Worm (Caenorhabditis elegans) whole organism, L4 larva: ENCODE measurements around the gene vdac-1.

Experiments
- D1046.2 ChIP-seq: fragments of 200-800 bp; sonication (Bioruptor generic); IDR thresholded peaks from 2 replicates; pipeline ENCODE4 v1.3.6; 2022; ENCODE audit warnings: missing genetic modification characterization, missing compliant biosample characterization
- F26F4.8 ChIP-seq: fragments of 200-800 bp; sonication (Bioruptor generic); conservative IDR thresholded peaks from 2 replicates; pipeline ENCODE4 v1.3.6; 2022; ENCODE audit warnings: missing genetic modification characterization, missing compliant biosample characterization
- T20F7.1 ChIP-seq: fragments of 200-800 bp; sonication (Bioruptor generic); optimal IDR thresholded peaks from 2 replicates; lab custom pipeline; 2018; ENCODE audit warnings: mild to moderate bottlenecking, missing genetic modification characterization, missing compliant biosample characterization
- Y105C5A.15 ChIP-seq: fragments of 200-800 bp; sonication (Bioruptor generic); IDR thresholded peaks from 2 replicates; pipeline ENCODE4 v1.3.6; 2022; ENCODE audit warnings: missing genetic modification characterization, missing compliant biosample characterization
- Y75B8A.6 ChIP-seq: fragments of 200-800 bp; sonication (Bioruptor generic); IDR thresholded peaks from 2 replicates; pipeline ENCODE4 v1.3.6; 2022; ENCODE audit warnings: missing genetic modification reagents, missing genetic modification characterization, missing compliant biosample characterization
- aha-1 ChIP-seq: fragments of 150-350 bp; peaks from one replicate; lab custom pipeline; 2014; ENCODE audit warnings: missing biosample characterization, missing genetic modification characterization
- ama-1 ChIP-seq: fragments of 150-350 bp; optimal IDR thresholded peaks from 2 replicates; lab custom pipeline; 2014; ENCODE audit warnings: inconsistent platforms, mixed read lengths
- ceh-62 ChIP-seq: sonication (generic microtip); optimal IDR thresholded peaks from 2 replicates; lab custom pipeline; 2017; ENCODE audit warnings: missing biosample characterization, missing genetic modification characterization
- ceh-82 ChIP-seq: sonication (generic microtip); optimal IDR thresholded peaks from 2 replicates; lab custom pipeline; 2017; ENCODE audit warnings: missing biosample characterization, missing genetic modification characterization
- ces-1 ChIP-seq: fragments of 150-350 bp; sonication (generic microtip); optimal IDR thresholded peaks from 4 replicates; lab custom pipeline; 2014; ENCODE audit warnings: missing biosample characterization, missing genetic modification reagents, missing genetic modification characterization
- ctbp-1 ChIP-seq: fragments of 200-800 bp; sonication (Bioruptor generic); IDR thresholded peaks from 2 replicates; pipeline ENCODE4 v1.3.6; 2022; ENCODE audit warnings: missing genetic modification reagents, missing genetic modification characterization, missing compliant biosample characterization
- dmd-6 ChIP-seq: fragments of 200-800 bp; sonication (Bioruptor generic); IDR thresholded peaks from 2 replicates; pipeline ENCODE4 v1.3.6; 2022; ENCODE audit warnings: missing genetic modification reagents, missing genetic modification characterization, missing compliant biosample characterization
- dpl-1 ChIP-seq: fragments of 150-350 bp; optimal IDR thresholded peaks from 2 replicates; lab custom pipeline; 2014; ENCODE audit warnings: missing biosample characterization, missing genetic modification reagents, missing genetic modification characterization
- duxl-1 ChIP-seq: sonication (generic microtip); optimal IDR thresholded peaks from 2 replicates; lab custom pipeline; 2016; ENCODE audit warnings: mild to moderate bottlenecking, missing genetic modification characterization, moderate library complexity, missing compliant biosample characterization; ENCODE audit not compliant: poor library complexity
- gei-8 ChIP-seq: fragments of 200-800 bp; sonication (Bioruptor generic); optimal IDR thresholded peaks from 2 replicates; lab custom pipeline; 2018; ENCODE audit warnings: mild to moderate bottlenecking, missing genetic modification characterization, missing compliant biosample characterization
- hif-1 ChIP-seq, 2 experiments: sonication (generic microtip); optimal IDR thresholded peaks; 2 replicates each; lab custom pipeline; 2016 to 2017; ENCODE audit warnings: missing compliant biosample characterization in 2 of 2, missing genetic modification characterization in 2 of 2, missing genetic modification reagents in 2 of 2, missing genotype in 2 of 2, mild to moderate bottlenecking in 1 of 2
- hlh-11 ChIP-seq: fragments of 200-800 bp; sonication (Bioruptor generic); optimal IDR thresholded peaks from 2 replicates; lab custom pipeline; 2018; ENCODE audit warnings: mild to moderate bottlenecking, missing genetic modification characterization, missing compliant biosample characterization
- hlh-30 ChIP-seq: sonication (generic microtip); optimal IDR thresholded peaks from 2 replicates; lab custom pipeline; 2017; ENCODE audit warnings: antibody characterized with exemption, mild to moderate bottlenecking, missing genetic modification characterization, missing compliant biosample characterization; ENCODE audit not compliant: insufficient read depth
- jun-1 ChIP-seq: fragments of 150-350 bp; optimal IDR thresholded peaks from 2 replicates; lab custom pipeline; 2014; ENCODE audit warnings: missing biosample characterization, missing genetic modification reagents, missing genetic modification characterization
- lin-13 ChIP-seq: fragments of 150-350 bp; optimal IDR thresholded peaks from 2 replicates; lab custom pipeline; 2014; ENCODE audit warnings: missing biosample characterization, missing genetic modification reagents, missing genetic modification characterization
- lin-15B ChIP-seq: fragments of 150-350 bp; sonication (generic microtip); optimal IDR thresholded peaks from 3 replicates; lab custom pipeline; 2014; ENCODE audit warnings: missing biosample characterization, missing genetic modification characterization
- lin-39 ChIP-seq: fragments of 150-350 bp; optimal IDR thresholded peaks from 2 replicates; lab custom pipeline; 2014; ENCODE audit warnings: missing biosample characterization, missing genetic modification reagents, missing genetic modification characterization
- madf-5 ChIP-seq, 2 experiments: fragments of 200-800 bp; sonication (Bioruptor generic); IDR thresholded peaks; 2 replicates each; pipeline ENCODE4 v1.3.6; 2022; ENCODE audit warnings: missing compliant biosample characterization in 2 of 2, missing genetic modification characterization in 2 of 2
- mdl-1 ChIP-seq, 2 experiments: fragments of 150-350 bp in 1 of 2; sonication (generic microtip) in 1 of 2; optimal IDR thresholded peaks; 2 replicates each; lab custom pipeline; 2014 to 2017; ENCODE audit warnings: missing biosample characterization in 2 of 2, missing genetic modification characterization in 2 of 2
- mxl-2 ChIP-seq: fragments of 200-800 bp; sonication (Bioruptor generic); conservative IDR thresholded peaks from 2 replicates; pipeline ENCODE4 v1.3.6; 2022; ENCODE audit warnings: missing genetic modification reagents, missing genetic modification characterization, missing compliant biosample characterization
- mxl-3 ChIP-seq: fragments of 200-800 bp; sonication (Bioruptor generic); optimal IDR thresholded peaks from 2 replicates; lab custom pipeline; 2018; ENCODE audit warnings: mild to moderate bottlenecking, missing genetic modification characterization, missing compliant biosample characterization
- nhr-10 ChIP-seq: fragments of 150-350 bp; optimal IDR thresholded peaks from 2 replicates; lab custom pipeline; 2014; ENCODE audit warnings: missing biosample characterization, missing genetic modification characterization
- nhr-28 ChIP-seq: fragments of 150-350 bp; optimal IDR thresholded peaks from 2 replicates; lab custom pipeline; 2014; ENCODE audit warnings: missing biosample characterization, missing genetic modification characterization
- snpc-4 ChIP-seq: fragments of 150-350 bp; optimal IDR thresholded peaks from 2 replicates; lab custom pipeline; 2014; ENCODE audit warnings: missing biosample characterization, missing genetic modification characterization
- spr-3 ChIP-seq: fragments of 200-800 bp; sonication (Bioruptor generic); optimal IDR thresholded peaks from 2 replicates; lab custom pipeline; 2018; ENCODE audit warnings: mild to moderate bottlenecking, missing genetic modification characterization, missing compliant biosample characterization
- unc-130 ChIP-seq: sonication (generic microtip); optimal IDR thresholded peaks from 2 replicates; lab custom pipeline; 2016; ENCODE audit warnings: missing genetic modification reagents, missing genetic modification characterization, missing compliant biosample characterization
- unc-39 ChIP-seq: sonication (generic microtip); optimal IDR thresholded peaks from 2 replicates; lab custom pipeline; 2017; ENCODE audit warnings: missing biosample characterization, missing genetic modification characterization
- unc-62 ChIP-seq, 3 experiments: fragments of 150-350 bp in 1 of 3; sonication (generic microtip); optimal IDR thresholded peaks in 2 of 3; peaks in 1 of 3; 1 replicate in 1 of 3; 2 replicates in 2 of 3; lab custom pipeline; 2014 to 2017; ENCODE audit warnings: missing biosample characterization in 3 of 3, missing genetic modification characterization in 3 of 3, missing genetic modification reagents in 3 of 3, missing genotype in 1 of 3
- zip-11 ChIP-seq: fragments of 200-800 bp; sonication (Bioruptor generic); IDR thresholded peaks from 2 replicates; pipeline ENCODE4 v1.3.6; 2022; ENCODE audit warnings: missing genetic modification characterization, missing compliant biosample characterization

Gene vdac-1

ce11 chrIV:7477197-7477596 lies 30.5 kb downstream of the vdac-1 start, which contains the start of gene pycr-4:
Gene pycr-4, minus strand, starts transcription at chrIV:7477297.
- no peak for TF ChIP-seq hif-1 (tag; optimal IDR thresholded peaks at IDR 0.05; lab: Kevin White, UChicago)
- no peak for TF ChIP-seq duxl-1 (tag; lab: Kevin White, UChicago)
- no peak for TF ChIP-seq mxl-2 (GFP tag; lab: Robert Waterston, UW)
- TF ChIP-seq dpl-1 (GFP tag; lab: Kevin White, UChicago), result no peak
- no peak for TF ChIP-seq dmd-6 (GFP tag; lab: Robert Waterston, UW)
- TF ChIP-seq ctbp-1 (GFP tag; lab: Robert Waterston, UW), result no peak
- no peak for TF ChIP-seq T20F7.1 (GFP tag; lab: Kevin White, UChicago)
- TF ChIP-seq ceh-82 (tag; lab: Kevin White, UChicago), result no peak
- TF ChIP-seq lin-15B (tag; lab: Kevin White, UChicago), result no peak
- TF ChIP-seq D1046.2 (GFP tag; lab: Robert Waterston, UW), result no peak
- TF ChIP-seq unc-39, result no peak
- TF ChIP-seq spr-3 (GFP tag; lab: Kevin White, UChicago), result no peak
- TF ChIP-seq F26F4.8, result no peak
- TF ChIP-seq snpc-4 (tag; lab: Kevin White, UChicago), result no peak
- no peak for TF ChIP-seq madf-5 (GFP tag; IDR thresholded peaks at IDR 0.05; lab: Robert Waterston, UW)
- no peak for TF ChIP-seq hlh-30 (tag; lab: Kevin White, UChicago)
- TF ChIP-seq Y105C5A.15 (GFP tag; lab: Robert Waterston, UW), result no peak
- TF ChIP-seq gei-8 (GFP tag; lab: Kevin White, UChicago), result no peak
- TF ChIP-seq, all 104 proteins: peak for 0

ce11 chrIV:7474826-7475225 lies 32.9 kb downstream of the vdac-1 start, which contains the start of gene slc-25A18.2:
Gene slc-25A18.2, plus strand, starts transcription at chrIV:7475041.
- TF ChIP-seq hlh-11 (no peak), unc-62 (GFP tag; optimal IDR thresholded peaks at IDR 0.05 in 1 of 2; lab: Kevin White, UChicago) (peak in 1 of 2 experiments; percentile 68), unc-62 (tag; optimal IDR thresholded peaks at IDR 0.05; lab: Kevin White, UChicago) (no peak), lin-13 (GFP tag; lab: Kevin White, UChicago) (no peak), ama-1 (lab: Kevin White, UChicago) (no peak), ces-1 (no peak), jun-1 (tag; lab: Kevin White, UChicago) (no peak), lin-39 (no peak), Y75B8A.6 (GFP tag; lab: Robert Waterston, UW) (no peak)
- TF ChIP-seq, all 104 proteins: peak for 1

- no peak for TF ChIP-seq aha-1 (tag; lab: Kevin White, UChicago)
- TF ChIP-seq unc-130 (GFP tag; lab: Kevin White, UChicago), result peak; percentile 11
Observed at ce11 chrIV:7473159-7473649, 34.5 kb downstream of the vdac-1 start, which contains the start of the genes plk-3 and F55G1.6. Gene plk-3, minus strand, starts transcription at chrIV:7473209. Gene F55G1.6, plus strand, starts transcription at chrIV:7473517.

ce11 chrIV:7469782-7470413 lies 37.8 kb downstream of the vdac-1 start, which contains the start of gene F55G1.7:
Gene F55G1.7, minus strand, starts transcription at chrIV:7469832.
- peak; percentile 40 for TF ChIP-seq dmd-6 (GFP tag; lab: Robert Waterston, UW)
- TF ChIP-seq ceh-62 (tag; lab: Kevin White, UChicago), result no peak
- no peak for TF ChIP-seq aha-1 (tag; lab: Kevin White, UChicago)
- peak in 1 of 2 experiments; percentile 12 for TF ChIP-seq mdl-1 (tag; optimal IDR thresholded peaks at IDR 0.05; lab: Kevin White, UChicago)
- no peak for TF ChIP-seq zip-11 (GFP tag; lab: Robert Waterston, UW)
- TF ChIP-seq nhr-10 (tag; lab: Kevin White, UChicago), result no peak
- TF ChIP-seq unc-62 (GFP tag; optimal IDR thresholded peaks at IDR 0.05 in 1 of 2; lab: Kevin White, UChicago), result peak in 1 of 2 experiments; percentile 85
- no peak for TF ChIP-seq unc-62 (tag; optimal IDR thresholded peaks at IDR 0.05; lab: Kevin White, UChicago)
- no peak for TF ChIP-seq mxl-3 (GFP tag; lab: Kevin White, UChicago)
- TF ChIP-seq nhr-28 (tag; lab: Kevin White, UChicago), result peak; percentile 12
- TF ChIP-seq, all 104 proteins: peak for 4
